Fruit fly (Drosophila melanogaster): ENCODE measurements around the gene CG42359.

Gene CG42359

DNA sequence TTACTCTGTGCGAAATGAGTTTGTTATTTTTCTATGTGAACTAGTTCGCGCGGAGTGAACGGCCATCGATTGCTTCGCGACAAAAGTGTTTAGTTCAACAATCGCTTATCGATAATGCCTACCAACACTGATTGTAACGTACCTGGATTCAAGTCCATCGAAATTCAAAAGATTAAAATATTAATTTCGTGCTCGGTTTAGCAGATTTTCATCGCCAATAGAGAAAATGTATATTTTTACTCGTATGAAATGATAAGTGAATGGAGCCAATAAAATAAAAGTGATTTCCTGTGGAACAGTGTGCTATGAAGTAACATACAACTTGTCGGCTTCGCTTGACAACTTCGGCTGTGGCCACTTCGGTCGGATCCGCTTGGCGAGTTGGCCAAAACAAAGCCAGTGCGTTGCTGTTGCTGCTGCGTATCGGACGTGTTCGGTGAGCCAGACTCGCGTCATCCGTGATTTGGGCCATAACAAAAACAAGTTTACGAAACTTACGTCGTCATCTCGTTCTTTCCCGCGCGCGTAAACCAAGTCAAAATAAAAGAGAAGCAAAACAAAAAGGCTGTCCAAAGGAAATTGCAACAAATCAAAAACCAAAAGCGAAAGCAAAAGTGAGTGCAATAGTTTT, 18.3 kb upstream of the CG42359 start, which contains the start of the genes CG5555 and myd:
Gene CG5555 (minus strand): TSS at position 276 of the 631 bp plus-strand sequence.
Gene myd (plus strand): TSS at position 397 of the 631 bp plus-strand sequence.
- TF ChIP-seq CG7372 (GFP tag; IDR thresholded peaks at IDR 0.05) (no peak), run (tag; optimal IDR thresholded peaks at IDR 0.05) (no peak), CG16863 (GFP tag; optimal IDR thresholded peaks at IDR 0.05) (no peak), CG2678 (tag; optimal IDR thresholded peaks at IDR 0.05) (no peak), cato (GFP tag; optimal IDR thresholded peaks at IDR 0.05; ENCODE audit: borderline replicate concordance) (no peak), CG7786 (GFP tag; optimal IDR thresholded peaks at IDR 0.05) (peak; percentile 38), CG10462 (GFP tag; optimal IDR thresholded peaks at IDR 0.05) (no peak), CG3163 (GFP tag; optimal IDR thresholded peaks at IDR 0.05) (no peak), seq (GFP tag; IDR thresholded peaks at IDR 0.05) (peak; percentile 15; the same call in 1 of the 2 replicates), Taf1 (GFP tag; IDR thresholded peaks at IDR 0.05) (no peak), CG12219 (GFP tag; optimal IDR thresholded peaks at IDR 0.05) (no peak), HHEX (GFP tag; optimal IDR thresholded peaks at IDR 0.05) (no peak), z (GFP tag; IDR thresholded peaks at IDR 0.05) (no peak), Xbp1 (GFP tag; optimal IDR thresholded peaks at IDR 0.05) (peak; percentile 38), Mes4 (GFP tag; optimal IDR thresholded peaks at IDR 0.05) (no peak), CG9876 (GFP tag; optimal IDR thresholded peaks at IDR 0.05) (no peak), fd3F (GFP tag; optimal IDR thresholded peaks at IDR 0.05) (no peak), Kr (GFP tag; optimal IDR thresholded peaks at IDR 0.05) (no peak), CG13894 (tag; optimal IDR thresholded peaks at IDR 0.05) (peak; percentile 46), CG18764 (GFP tag; optimal IDR thresholded peaks at IDR 0.05) (no peak), Dad (GFP tag; optimal IDR thresholded peaks at IDR 0.05) (peak; percentile 32), ind (GFP tag; optimal IDR thresholded peaks at IDR 0.05) (no peak), hbn (GFP tag; IDR thresholded peaks at IDR 0.05; ENCODE audit: partially characterized antibody) (peak; percentile 38; the same call in 1 of the 2 replicates), Oli (tag; optimal IDR thresholded peaks at IDR 0.05) (no peak), ssp (GFP tag; IDR thresholded peaks at IDR 0.05) (no peak), CG16815 (GFP tag; optimal IDR thresholded peaks at IDR 0.05) (no peak), CG6683 (GFP tag; optimal IDR thresholded peaks at IDR 0.05) (no peak), zf30C (GFP tag; optimal IDR thresholded peaks at IDR 0.05) (no peak), cad (GFP tag; optimal IDR thresholded peaks at IDR 0.05) (no peak), kni (GFP tag; optimal IDR thresholded peaks at IDR 0.05) (peak; percentile 3), CG6765 (GFP tag; optimal IDR thresholded peaks at IDR 0.05) (no peak), Hr51 (GFP tag; optimal IDR thresholded peaks at IDR 0.05) (peak in 1 of 2 experiments; percentile 38), CG4730 (GFP tag; IDR thresholded peaks at IDR 0.05) (no peak), Dek (tag; optimal IDR thresholded peaks at IDR 0.05) (peak; percentile 56), CG10366 (GFP tag; IDR thresholded peaks at IDR 0.05) (peak; percentile 41), prd (optimal IDR thresholded peaks at IDR 0.05) (no peak), prd (GFP tag; IDR thresholded peaks at IDR 0.05) (0 out of 3 replicates have a peak, but pooled peaks have one; percentile 42), p53 (GFP tag; optimal IDR thresholded peaks at IDR 0.05) (no peak), Spps (tag; optimal IDR thresholded peaks at IDR 0.05) (no peak), CG13775 (GFP tag; optimal IDR thresholded peaks at IDR 0.05) (peak; percentile 24), CG30431 (GFP tag; optimal IDR thresholded peaks at IDR 0.05) (no peak), CG9797 (GFP tag; optimal IDR thresholded peaks at IDR 0.05) (no peak), CG7963 (GFP tag; IDR thresholded peaks at IDR 0.05; ENCODE audit: partially characterized antibody) (peak; percentile 75), CG30403 (GFP tag; optimal IDR thresholded peaks at IDR 0.05) (peak; percentile 41), CG31441 (GFP tag; IDR thresholded peaks at IDR 0.05) (peak; percentile 15; the same call in 1 of the 2 replicates), Abd-B (GFP tag; optimal IDR thresholded peaks at IDR 0.05) (no peak), CG11456 (GFP tag; IDR thresholded peaks at IDR 0.05) (0 out of 3 replicates have a peak, but pooled peaks have one; percentile 27), Dip2 (GFP tag; IDR thresholded peaks at IDR 0.05) (no peak), CG11093 (GFP tag; IDR thresholded peaks at IDR 0.05) (no peak), CG13424 (tag; optimal IDR thresholded peaks at IDR 0.05) (peak; percentile 34)
